Worm (Caenorhabditis elegans): ENCODE measurements around the gene acp-2.

- TF ChIP-seq F13H6.1 (tag; optimal IDR thresholded peaks at IDR 0.05) (no peak), fkh-10 (GFP tag; optimal IDR thresholded peaks at IDR 0.05) (no peak), che-1 (tag; optimal IDR thresholded peaks at IDR 0.05) (no peak), nhr-11 (tag; optimal IDR thresholded peaks at IDR 0.05) (no peak), ama-1 (optimal IDR thresholded peaks at IDR 0.05) (no peak), ceh-22 (tag; optimal IDR thresholded peaks at IDR 0.05) (no peak), ceh-30 (tag; optimal IDR thresholded peaks at IDR 0.05) (no peak), rnt-1 (tag; optimal IDR thresholded peaks at IDR 0.05) (no peak), elt-2 (tag; optimal IDR thresholded peaks at IDR 0.05) (no peak), madf-2 (tag; optimal IDR thresholded peaks at IDR 0.05) (no peak)
Observed at ce11 chrII:8431954-8432353, at the start of gene acp-2.

Measured in whole organism, late embryonic.